Fruit fly (Drosophila melanogaster) whole organism, embryonic: ENCODE measurements around the gene Aprt.

Experiments used
- Asciz ChIP-seq: fragments of 200-800 bp; sonication (Bioruptor generic); optimal IDR thresholded peaks from 2 replicates; lab custom pipeline; 2017; ENCODE audit warnings: missing biosample characterization, mild to moderate bottlenecking, missing genetic modification characterization, missing genetic modification reagents
- Awh ChIP-seq: fragments of 200-800 bp; sonication (Bioruptor generic); IDR thresholded peaks from 2 replicates; pipeline ENCODE4, ENCODE4 v1.3.6; 2022; ENCODE audit warnings: missing biosample characterization, missing genetic modification characterization
- CG10979 ChIP-seq: fragments of 200-800 bp; sonication (Bioruptor generic); optimal IDR thresholded peaks from 2 replicates; lab custom pipeline; 2018; ENCODE audit warnings: missing biosample characterization, mild to moderate bottlenecking, missing genetic modification characterization, moderate library complexity
- CG1233 ChIP-seq: fragments of 200-800 bp; sonication (Bioruptor generic); optimal IDR thresholded peaks from 4 replicates; lab custom pipeline; 2018; ENCODE audit warnings: missing biosample characterization, mild to moderate bottlenecking, missing genetic modification characterization
- CG14014 ChIP-seq: fragments of 200-800 bp; sonication (Bioruptor generic); IDR thresholded peaks from 2 replicates; pipeline ENCODE4 v1.3.6; 2022; ENCODE audit warnings: missing biosample characterization, missing genetic modification characterization
- CG17829 ChIP-seq: fragments of 200-800 bp; optimal IDR thresholded peaks from 2 replicates; lab custom pipeline; 2019; ENCODE audit warnings: missing biosample characterization, mild to moderate bottlenecking, missing genetic modification characterization, moderate library complexity
- CG18011 ChIP-seq: fragments of 200-800 bp; sonication (Bioruptor generic); optimal IDR thresholded peaks from 2 replicates; lab custom pipeline; 2017; ENCODE audit warnings: missing biosample characterization, missing genetic modification characterization, mild to moderate bottlenecking, moderate library complexity, missing genotype
- CG18262 ChIP-seq: fragments of 200-800 bp; optimal IDR thresholded peaks from 3 replicates; lab custom pipeline; 2019; ENCODE audit warnings: missing biosample characterization, mild to moderate bottlenecking, missing genetic modification characterization, moderate library complexity
- CG2120 ChIP-seq: fragments of 200-800 bp; sonication (Bioruptor generic); optimal IDR thresholded peaks from 3 replicates; lab custom pipeline; 2016; ENCODE audit warnings: missing biosample characterization, missing genetic modification characterization
- CG2712 ChIP-seq: fragments of 200-800 bp; optimal IDR thresholded peaks from 3 replicates; lab custom pipeline; 2019; ENCODE audit warnings: missing biosample characterization, mild to moderate bottlenecking, missing genetic modification characterization, moderate library complexity
- CG31224 ChIP-seq: fragments of 200-800 bp; sonication (Bioruptor generic); IDR thresholded peaks from 2 replicates; pipeline ENCODE4 v1.3.6; 2022; ENCODE audit warnings: missing biosample characterization, missing genetic modification characterization
- CG4424 ChIP-seq: fragments of 200-800 bp; sonication (Bioruptor generic); optimal IDR thresholded peaks from 3 replicates; lab custom pipeline; 2016; ENCODE audit warnings: missing biosample characterization, missing genetic modification characterization
- CG6683 ChIP-seq: fragments of 200-800 bp; sonication (Bioruptor generic); optimal IDR thresholded peaks from 2 replicates; lab custom pipeline; 2017; ENCODE audit warnings: missing biosample characterization, mild to moderate bottlenecking, missing genetic modification characterization, missing genetic modification reagents
- CG7372 ChIP-seq: fragments of 200-800 bp; sonication (Bioruptor generic); IDR thresholded peaks from 2 replicates; pipeline ENCODE4 v1.3.6; 2022; ENCODE audit warnings: missing biosample characterization, missing genetic modification characterization
- CG9817 ChIP-seq: fragments of 200-800 bp; sonication (Bioruptor generic); optimal IDR thresholded peaks from 2 replicates; lab custom pipeline; 2018; ENCODE audit warnings: missing biosample characterization, mild to moderate bottlenecking, missing genetic modification characterization, moderate library complexity
- Doc3 ChIP-seq: fragments of 200-800 bp; sonication (Bioruptor generic); IDR thresholded peaks from 3 replicates; pipeline ENCODE4 v1.3.6; 2022; ENCODE audit warnings: missing biosample characterization, missing genetic modification characterization; ENCODE audit not compliant: partially characterized antibody
- E2f1 ChIP-seq: fragments of 200-800 bp; sonication (Bioruptor generic); IDR thresholded peaks from 2 replicates; pipeline ENCODE4 v1.3.6; 2022; ENCODE audit warnings: missing biosample characterization, missing genetic modification characterization
- Elba2 ChIP-seq: fragments of 200-800 bp; sonication (Bioruptor generic); optimal IDR thresholded peaks from 3 replicates; lab custom pipeline; 2016; ENCODE audit warnings: missing biosample characterization, missing genetic modification characterization
- Fer1 ChIP-seq: fragments of 200-800 bp; sonication (Bioruptor generic); optimal IDR thresholded peaks from 2 replicates; lab custom pipeline; 2017; ENCODE audit warnings: missing biosample characterization, mild to moderate bottlenecking, missing genetic modification characterization
- Fer3 ChIP-seq: fragments of 200-800 bp; sonication (Bioruptor generic); optimal IDR thresholded peaks from 2 replicates; lab custom pipeline; 2018; ENCODE audit warnings: missing biosample characterization, mild to moderate bottlenecking, missing genetic modification characterization, moderate library complexity
- Gug ChIP-seq: fragments of 200-800 bp; sonication (Bioruptor generic); IDR thresholded peaks from 4 replicates; pipeline ENCODE4 v1.3.6; 2022; ENCODE audit warnings: missing biosample characterization, missing genetic modification characterization
- HLH54F ChIP-seq: fragments of 200-800 bp; sonication (Bioruptor generic); optimal IDR thresholded peaks from 3 replicates; lab custom pipeline; 2016; ENCODE audit warnings: missing biosample characterization, missing genetic modification characterization
- Mrtf ChIP-seq: fragments of 200-800 bp; sonication (Bioruptor generic); IDR thresholded peaks from 3 replicates; pipeline ENCODE4 v1.3.6; 2022; ENCODE audit warnings: missing biosample characterization, missing genetic modification characterization
- Oli ChIP-seq: fragments of 200-800 bp; sonication (Bioruptor generic); optimal IDR thresholded peaks from 2 replicates; lab custom pipeline; 2018; ENCODE audit warnings: missing biosample characterization, mild to moderate bottlenecking, missing genetic modification characterization, moderate library complexity
- Xbp1 ChIP-seq: fragments of 200-800 bp; sonication (Bioruptor generic); optimal IDR thresholded peaks from 3 replicates; lab custom pipeline; 2016; ENCODE audit warnings: missing biosample characterization, mild to moderate bottlenecking, missing genetic modification characterization
- Xrp1 ChIP-seq: fragments of 200-800 bp; sonication (Bioruptor generic); IDR thresholded peaks from 2 replicates; pipeline ENCODE4 v1.3.6; 2022; ENCODE audit warnings: missing biosample characterization, missing genetic modification characterization
- ara ChIP-seq: fragments of 200-800 bp; sonication (Bioruptor generic); IDR thresholded peaks from 2 replicates; pipeline ENCODE4 v1.3.6; 2022; ENCODE audit warnings: missing biosample characterization, missing genetic modification characterization
- az2 ChIP-seq: fragments of 200-800 bp; sonication (Bioruptor generic); optimal IDR thresholded peaks from 3 replicates; lab custom pipeline; 2016; ENCODE audit warnings: missing biosample characterization, missing genetic modification characterization
- bbx ChIP-seq: fragments of 200-800 bp; sonication (Bioruptor generic); IDR thresholded peaks from 2 replicates; pipeline ENCODE4 v1.3.6; 2022; ENCODE audit warnings: missing biosample characterization, missing genetic modification characterization; ENCODE audit not compliant: partially characterized antibody
- bcd ChIP-seq: fragments of 200-800 bp; sonication (Bioruptor generic); optimal IDR thresholded peaks from 2 replicates; lab custom pipeline; 2017; ENCODE audit warnings: missing biosample characterization, mild to moderate bottlenecking, missing genetic modification characterization
- btn ChIP-seq: fragments of 200-800 bp; sonication (Bioruptor generic); optimal IDR thresholded peaks from 2 replicates; lab custom pipeline; 2016; ENCODE audit warnings: missing biosample characterization, missing genetic modification characterization
- dmrt99B ChIP-seq: fragments of 200-800 bp; sonication (Bioruptor generic); optimal IDR thresholded peaks from 2 replicates; lab custom pipeline; 2018; ENCODE audit warnings: missing biosample characterization, mild to moderate bottlenecking, missing genetic modification characterization, moderate library complexity
- gsb ChIP-seq: fragments of 200-800 bp; sonication (Bioruptor generic); IDR thresholded peaks from 2 replicates; pipeline ENCODE4 v1.3.6; 2022; ENCODE audit warnings: missing biosample characterization, missing genetic modification characterization
- insv ChIP-seq, 2 experiments: fragments of 200-800 bp; sonication (Bioruptor generic); optimal IDR thresholded peaks; 3 replicates each; lab custom pipeline; 2016 to 2018; ENCODE audit warnings: missing biosample characterization in 2 of 2, missing genetic modification characterization in 2 of 2
- lbe ChIP-seq: fragments of 200-800 bp; sonication (Bioruptor generic); optimal IDR thresholded peaks from 2 replicates; lab custom pipeline; 2016; ENCODE audit warnings: missing biosample characterization, mild to moderate bottlenecking, missing genetic modification characterization
- mirr ChIP-seq: fragments of 200-800 bp; sonication (Bioruptor generic); optimal IDR thresholded peaks from 3 replicates; lab custom pipeline; 2018; ENCODE audit warnings: missing biosample characterization, mild to moderate bottlenecking, missing genetic modification characterization
- nmo ChIP-seq: fragments of 200-800 bp; sonication (Bioruptor generic); optimal IDR thresholded peaks from 2 replicates; lab custom pipeline; 2018; ENCODE audit warnings: missing biosample characterization, mild to moderate bottlenecking, missing genetic modification characterization, moderate library complexity
- pan ChIP-seq, 4 experiments: fragments of >200 bp in 3 of 4; fragments of 200-800 bp in 1 of 4; sonication (Bioruptor generic) in 1 of 4; optimal IDR thresholded peaks in 3 of 4; IDR thresholded peaks in 1 of 4; 2 replicates each; pipeline versions ENCODE4 v1.3.6 to Lab custom; 2017 to 2022; ENCODE audit warnings: missing biosample characterization in 2 of 4, missing genetic modification characterization in 2 of 4, mixed read lengths in 1 of 4
- peb ChIP-seq: fragments of 200-800 bp; sonication (Bioruptor generic); IDR thresholded peaks from 2 replicates; pipeline ENCODE4 v1.3.6; 2022; ENCODE audit warnings: missing biosample characterization, missing genetic modification characterization
- phol ChIP-seq: fragments of 200-800 bp; sonication (Bioruptor generic); optimal IDR thresholded peaks from 3 replicates; lab custom pipeline; 2018; ENCODE audit warnings: missing biosample characterization, mild to moderate bottlenecking, missing genetic modification characterization, moderate library complexity
- slbo ChIP-seq: fragments of 200-800 bp; sonication (Bioruptor generic); IDR thresholded peaks from 2 replicates; pipeline ENCODE4 v1.3.6; 2022; ENCODE audit warnings: missing biosample characterization, missing genetic modification characterization
- stc ChIP-seq: fragments of 200-800 bp; sonication (Bioruptor generic); IDR thresholded peaks from 2 replicates; pipeline ENCODE4 v1.3.6; 2022; ENCODE audit warnings: missing biosample characterization, missing genetic modification characterization
- sug ChIP-seq: fragments of 200-800 bp; optimal IDR thresholded peaks from 2 replicates; lab custom pipeline; 2019; ENCODE audit warnings: missing biosample characterization, mild to moderate bottlenecking, missing genetic modification characterization, moderate library complexity
- wdn ChIP-seq: fragments of 200-800 bp; sonication (Bioruptor generic); IDR thresholded peaks from 2 replicates; pipeline ENCODE4 v1.3.6; 2022; ENCODE audit warnings: missing biosample characterization, missing genetic modification characterization
- z ChIP-seq: fragments of 200-800 bp; sonication (Bioruptor generic); IDR thresholded peaks from 3 replicates; pipeline ENCODE4 v1.3.6; 2022; ENCODE audit warnings: missing biosample characterization, missing genetic modification characterization
- zen ChIP-seq: fragments of 200-800 bp; sonication (Bioruptor generic); optimal IDR thresholded peaks from 3 replicates; lab custom pipeline; 2018; ENCODE audit warnings: missing biosample characterization, mild to moderate bottlenecking, missing genetic modification characterization, moderate library complexity
- zfh1 ChIP-seq: fragments of 200-800 bp; sonication (Bioruptor generic); IDR thresholded peaks from 3 replicates; pipeline ENCODE4 v1.3.6; 2022; ENCODE audit warnings: missing biosample characterization, missing genetic modification characterization

The Aprt gene

dm6 chr3L:1868841-1869240 is 16.0 kb downstream of the Aprt start (continued):
- TF ChIP-seq Doc3 (no peak), CG4424 (GFP tag; lab: Kevin White, UChicago) (peak; percentile 57), CG18011 (no peak), Elba2 (GFP tag; lab: Kevin White, UChicago) (no peak), CG2120 (peak; percentile 8), CG6683 (peak; percentile 31), peb (GFP tag; lab: Robert Waterston, UW) (peak; percentile 29; the same call in 1 of the 2 replicates), lbe (GFP tag; lab: Kevin White, UChicago) (peak; percentile 37), ara (GFP tag; lab: Robert Waterston, UW) (peak; percentile 48; the same call in 1 of the 2 replicates), stc (GFP tag; lab: Robert Waterston, UW) (peak; percentile 42; the same call in 1 of the 2 replicates), mirr (GFP tag; lab: Kevin White, UChicago) (no peak), zen (no peak), Gug (peak; percentile 53; the same call in 3 of the 4 replicates), wdn (GFP tag; lab: Robert Waterston, UW) (no peak), CG7372 (GFP tag; lab: Robert Waterston, UW) (0 out of 2 replicates have a peak, but pooled peaks have one; percentile 39), bbx (GFP tag; lab: Robert Waterston, UW) (no peak), Mrtf (GFP tag; lab: Robert Waterston, UW) (peak; percentile 37; the same call in 1 of the 3 replicates), dmrt99B (peak; percentile 67), CG10979 (tag; lab: Kevin White, UChicago) (peak; percentile 13), btn (GFP tag; lab: Kevin White, UChicago) (no peak), insv (GFP tag; optimal IDR thresholded peaks at IDR 0.05; lab: Kevin White, UChicago) (no peak), Xbp1 (GFP tag; lab: Kevin White, UChicago) (no peak), Xrp1 (peak; percentile 56; the same call in 1 of the 2 replicates), CG9817 (tag; lab: Kevin White, UChicago) (no peak), gsb (no peak), CG2712 (tag; lab: Kevin White, UChicago) (peak; percentile 64), pan (optimal IDR thresholded peaks at IDR 0.05; lab: Kevin White, UChicago) (no peak), pan (GFP tag; optimal IDR thresholded peaks at IDR 0.05 in 1 of 2, IDR thresholded peaks at IDR 0.05 in 1 of 2) (peak in 1 of 2 experiments; percentile 61), az2 (no peak), HLH54F (no peak), Awh (GFP tag; lab: Robert Waterston, UW) (peak; percentile 60; the same call in 1 of the 2 replicates), zfh1 (GFP tag; lab: Robert Waterston, UW) (peak; percentile 68; the same call in 2 of the 3 replicates), Fer1 (peak; percentile 10), z (GFP tag; lab: Robert Waterston, UW) (0 out of 3 replicates have a peak, but pooled peaks have one; percentile 14), Fer3 (tag; lab: Kevin White, UChicago) (peak; percentile 69), bcd (GFP tag; lab: Kevin White, UChicago) (peak; percentile 23), sug (tag; lab: Kevin White, UChicago) (no peak), Asciz (GFP tag; lab: Kevin White, UChicago) (peak; percentile 36), CG18262 (peak; percentile 66), Oli (tag; lab: Kevin White, UChicago) (peak; percentile 9), CG1233 (peak; percentile 50), phol (peak; percentile 8), slbo (0 out of 2 replicates have a peak, but pooled peaks have one; percentile 17), CG17829 (peak; percentile 18), nmo (GFP tag; lab: Kevin White, UChicago) (peak; percentile 15), CG14014 (peak; percentile 40; the same call in 1 of the 2 replicates), E2f1 (GFP tag; lab: Robert Waterston, UW) (peak; percentile 54; the same call in 1 of the 2 replicates), CG31224 (0 out of 2 replicates have a peak, but pooled peaks have one; percentile 22)
